Worm (Caenorhabditis elegans) whole organism, L2 larva: ENCODE data around the gene gck-3.

Experiments used
- C34F6.9 ChIP-seq: fragments of 150-350 bp; optimal IDR thresholded peaks from 2 replicates; lab custom pipeline; 2014; ENCODE audit warnings: missing biosample characterization, missing genetic modification characterization
- F13H6.1 ChIP-seq: sonication (generic microtip); optimal IDR thresholded peaks from 2 replicates; lab custom pipeline; 2016; ENCODE audit warnings: missing genetic modification characterization, missing compliant biosample characterization
- Y55F3AM.14 ChIP-seq: fragments of 200-800 bp; sonication (Bioruptor generic); optimal IDR thresholded peaks from 2 replicates; lab custom pipeline; 2018; ENCODE audit warnings: mild to moderate bottlenecking, missing genetic modification characterization, missing compliant biosample characterization
- ZK546.5 ChIP-seq: sonication (generic microtip); optimal IDR thresholded peaks from 2 replicates; lab custom pipeline; 2017; ENCODE audit warnings: missing biosample characterization, missing genetic modification characterization
- alr-1 ChIP-seq: fragments of 150-350 bp; optimal IDR thresholded peaks from 2 replicates; lab custom pipeline; 2014; ENCODE audit warnings: missing biosample characterization, missing genetic modification characterization
- aly-2 ChIP-seq: fragments of 150-350 bp; optimal IDR thresholded peaks from 2 replicates; lab custom pipeline; 2014; ENCODE audit warnings: missing biosample characterization, missing genetic modification characterization
- ama-1 ChIP-seq: fragments of 150-350 bp; optimal IDR thresholded peaks from 2 replicates; lab custom pipeline; 2018; ENCODE audit warnings: inconsistent platforms
- blmp-1 ChIP-seq: sonication (generic microtip); optimal IDR thresholded peaks from 2 replicates; lab custom pipeline; 2017; ENCODE audit warnings: missing genetic modification characterization, mild to moderate bottlenecking, missing compliant biosample characterization, antibody characterized with exemption, moderate library complexity; ENCODE audit not compliant: insufficient read depth
- ceh-16 ChIP-seq: fragments of 150-350 bp; optimal IDR thresholded peaks from 2 replicates; lab custom pipeline; 2014; ENCODE audit warnings: missing biosample characterization, missing genetic modification characterization
- ceh-82 ChIP-seq: fragments of 150-350 bp; optimal IDR thresholded peaks from 2 replicates; lab custom pipeline; 2014; ENCODE audit warnings: missing biosample characterization, missing genetic modification characterization
- crh-2 ChIP-seq: sonication (generic microtip); optimal IDR thresholded peaks from 2 replicates; lab custom pipeline; 2017; ENCODE audit warnings: missing biosample characterization, missing genetic modification characterization
- egl-27 ChIP-seq: sonication (generic microtip); optimal IDR thresholded peaks from 3 replicates; lab custom pipeline; 2017; ENCODE audit warnings: missing biosample characterization, missing genetic modification reagents, missing genetic modification characterization
- elt-1 ChIP-seq: fragments of 150-350 bp; optimal IDR thresholded peaks from 2 replicates; lab custom pipeline; 2014; ENCODE audit warnings: missing biosample characterization, missing genetic modification characterization
- elt-3 ChIP-seq: sonication (generic microtip); optimal IDR thresholded peaks from 2 replicates; lab custom pipeline; 2017; ENCODE audit warnings: missing biosample characterization, missing genetic modification characterization
- fos-1 ChIP-seq: fragments of 150-350 bp; optimal IDR thresholded peaks from 2 replicates; lab custom pipeline; 2014; ENCODE audit warnings: missing biosample characterization, missing genetic modification characterization
- gmeb-1 ChIP-seq: fragments of 150-350 bp; optimal IDR thresholded peaks from 2 replicates; lab custom pipeline; 2014; ENCODE audit warnings: missing biosample characterization, missing genetic modification characterization
- lin-11 ChIP-seq: fragments of 150-350 bp; sonication (generic microtip); optimal IDR thresholded peaks from 2 replicates; lab custom pipeline; 2014; ENCODE audit warnings: missing biosample characterization, missing genetic modification characterization, inconsistent platforms, mixed read lengths
- lin-13 ChIP-seq: fragments of 150-350 bp; optimal IDR thresholded peaks from 2 replicates; lab custom pipeline; 2014; ENCODE audit warnings: missing biosample characterization, missing genetic modification reagents, missing genetic modification characterization
- lin-39 ChIP-seq: fragments of 150-350 bp; optimal IDR thresholded peaks from 2 replicates; lab custom pipeline; 2014; ENCODE audit warnings: missing biosample characterization, missing genetic modification reagents, missing genetic modification characterization
- lsy-2 ChIP-seq, 2 experiments: fragments of 150-350 bp in 1 of 2; sonication (generic microtip) in 1 of 2; optimal IDR thresholded peaks; 2 replicates each; lab custom pipeline; 2014 to 2017; ENCODE audit warnings: missing biosample characterization in 2 of 2, missing genetic modification characterization in 2 of 2
- mab-5 ChIP-seq: fragments of 150-350 bp; optimal IDR thresholded peaks from 2 replicates; lab custom pipeline; 2014; ENCODE audit warnings: missing biosample characterization, missing genetic modification characterization
- mbf-1 ChIP-seq: sonication (generic microtip); optimal IDR thresholded peaks from 2 replicates; lab custom pipeline; 2017; ENCODE audit warnings: missing biosample characterization, missing genetic modification characterization
- mdl-1 ChIP-seq, 2 experiments: fragments of 150-350 bp in 1 of 2; sonication (generic microtip) in 1 of 2; optimal IDR thresholded peaks; 2 replicates each; lab custom pipeline; 2017; ENCODE audit warnings: missing biosample characterization in 2 of 2, missing genetic modification characterization in 2 of 2
- nhr-10 ChIP-seq: sonication (generic microtip); optimal IDR thresholded peaks from 2 replicates; lab custom pipeline; 2017; ENCODE audit warnings: missing biosample characterization, missing genetic modification characterization
- nhr-12 ChIP-seq: fragments of 150-350 bp; optimal IDR thresholded peaks from 2 replicates; lab custom pipeline; 2014; ENCODE audit warnings: missing biosample characterization, missing genetic modification characterization
- nhr-129 ChIP-seq: fragments of 150-350 bp; optimal IDR thresholded peaks from 2 replicates; lab custom pipeline; 2014; ENCODE audit warnings: missing biosample characterization, missing genetic modification characterization
- nhr-21 ChIP-seq: fragments of 150-350 bp; optimal IDR thresholded peaks from 2 replicates; lab custom pipeline; 2014; ENCODE audit warnings: missing biosample characterization, missing genetic modification characterization
- nhr-23 ChIP-seq: fragments of 150-350 bp; optimal IDR thresholded peaks from 2 replicates; lab custom pipeline; 2014; ENCODE audit warnings: missing biosample characterization, missing genetic modification reagents, missing genetic modification characterization
- nhr-237 ChIP-seq: fragments of 150-350 bp; optimal IDR thresholded peaks from 2 replicates; lab custom pipeline; 2014; ENCODE audit warnings: missing biosample characterization, missing genetic modification characterization
- nhr-25 ChIP-seq: fragments of 150-350 bp; sonication (generic microtip); optimal IDR thresholded peaks from 3 replicates; lab custom pipeline; 2014; ENCODE audit warnings: missing biosample characterization, missing genetic modification characterization
- nhr-6 ChIP-seq: fragments of 150-350 bp; optimal IDR thresholded peaks from 2 replicates; lab custom pipeline; 2014; ENCODE audit warnings: missing biosample characterization, missing genetic modification characterization
- nhr-77 ChIP-seq: fragments of 150-350 bp; optimal IDR thresholded peaks from 2 replicates; lab custom pipeline; 2014; ENCODE audit warnings: missing biosample characterization, missing genetic modification characterization
- peb-1 ChIP-seq: fragments of 150-350 bp; optimal IDR thresholded peaks from 2 replicates; lab custom pipeline; 2014; ENCODE audit warnings: missing biosample characterization, missing genetic modification characterization
- sem-4 ChIP-seq: fragments of 150-350 bp; optimal IDR thresholded peaks from 2 replicates; lab custom pipeline; 2014; ENCODE audit warnings: missing biosample characterization, missing genetic modification reagents, missing genetic modification characterization
- skn-1 ChIP-seq: sonication (generic microtip); optimal IDR thresholded peaks from 2 replicates; lab custom pipeline; 2017; ENCODE audit warnings: missing biosample characterization, missing genetic modification characterization
- sma-3 ChIP-seq: sonication (generic microtip); optimal IDR thresholded peaks from 2 replicates; lab custom pipeline; 2016; ENCODE audit warnings: missing genetic modification reagents, missing genetic modification characterization, missing compliant biosample characterization
- sma-9 ChIP-seq, 2 experiments: fragments of 150-350 bp in 1 of 2; sonication (generic microtip) in 1 of 2; optimal IDR thresholded peaks; 2 replicates each; lab custom pipeline; 2014 to 2016; ENCODE audit warnings: missing genetic modification characterization in 2 of 2, mild to moderate bottlenecking in 1 of 2, missing biosample characterization in 1 of 2, missing compliant biosample characterization in 1 of 2, missing genetic modification reagents in 1 of 2, moderate library complexity in 1 of 2
- snpc-4 ChIP-seq: fragments of 150-350 bp; optimal IDR thresholded peaks from 2 replicates; lab custom pipeline; 2014; ENCODE audit warnings: missing biosample characterization, missing genetic modification characterization
- unc-39 ChIP-seq: fragments of 150-350 bp; optimal IDR thresholded peaks from 2 replicates; lab custom pipeline; 2014; ENCODE audit warnings: missing biosample characterization, missing genetic modification characterization
- unc-55 ChIP-seq: fragments of 150-350 bp; sonication (generic microtip); optimal IDR thresholded peaks from 3 replicates; lab custom pipeline; 2014; ENCODE audit warnings: missing biosample characterization, missing genetic modification reagents, missing genetic modification characterization
- unc-62 ChIP-seq: fragments of 150-350 bp; optimal IDR thresholded peaks from 2 replicates; lab custom pipeline; 2014; ENCODE audit warnings: missing biosample characterization, missing genetic modification reagents, missing genetic modification characterization
- zag-1 ChIP-seq: fragments of 150-350 bp; optimal IDR thresholded peaks from 2 replicates; lab custom pipeline; 2014; ENCODE audit warnings: missing biosample characterization, missing genetic modification characterization
- ztf-1 ChIP-seq: fragments of 200-800 bp; sonication (Bioruptor generic); conservative IDR thresholded peaks from 2 replicates; pipeline ENCODE4 v1.3.6; 2022; ENCODE audit warnings: missing genetic modification characterization, missing compliant biosample characterization
- ztf-11 ChIP-seq: sonication (generic microtip); optimal IDR thresholded peaks from 2 replicates; lab custom pipeline; 2017; ENCODE audit warnings: missing biosample characterization, missing genetic modification characterization
- ztf-4 ChIP-seq: fragments of 150-350 bp; optimal IDR thresholded peaks from 2 replicates; lab custom pipeline; 2014; ENCODE audit warnings: missing biosample characterization, missing genetic modification characterization

Gene gck-3

ce11 chrV:17952280-17952679, 14.4 kb downstream of the gck-3 start:
- no peak for TF ChIP-seq Y55F3AM.14
- TF ChIP-seq ztf-1 (GFP tag; lab: Robert Waterston, UW): 0 out of 2 replicates have a peak, but pooled peaks have one; percentile 59

ce11 chrV:17951172-17951999, 15.3 kb downstream of the gck-3 start, which contains the start of gene Y59A8B.24:
Y59A8B.24 (plus strand) TSS chrV:17951949.
- TF ChIP-seq gmeb-1 (tag; lab: Kevin White, UChicago) (peak; percentile 72), nhr-10 (no peak), lin-11 (tag; lab: Kevin White, UChicago) (peak; percentile 88), zag-1 (tag; lab: Kevin White, UChicago) (peak; percentile 70), nhr-6 (tag; lab: Kevin White, UChicago) (peak; percentile 78), nhr-25 (tag; lab: Kevin White, UChicago) (peak; percentile 91), ZK546.5 (peak; percentile 37), ceh-82 (tag; lab: Kevin White, UChicago) (peak; percentile 36), mbf-1 (no peak), C34F6.9 (tag; lab: Kevin White, UChicago) (peak; percentile 98), unc-39 (tag; lab: Kevin White, UChicago) (peak; percentile 47), peb-1 (tag; lab: Kevin White, UChicago) (no peak), nhr-23 (no peak), nhr-129 (tag; lab: Kevin White, UChicago) (peak; percentile 94), crh-2 (peak; percentile 95), aly-2 (tag; lab: Kevin White, UChicago) (no peak), egl-27 (tag; lab: Kevin White, UChicago) (peak; percentile 69), nhr-21 (tag; lab: Kevin White, UChicago) (peak; percentile 87), blmp-1 (tag; lab: Kevin White, UChicago) (peak; percentile 72), Y55F3AM.14 (peak; percentile 83), snpc-4 (tag; lab: Kevin White, UChicago) (peak; percentile 85), mdl-1 (tag; optimal IDR thresholded peaks at IDR 0.05; lab: Kevin White, UChicago) (peak; percentile 55 to 76), ama-1 (lab: Kevin White, UChicago) (peak; percentile 84), sma-3 (peak; percentile 93), ztf-4 (peak; percentile 76), lin-13 (GFP tag; lab: Kevin White, UChicago) (peak; percentile 95), nhr-12 (tag; lab: Kevin White, UChicago) (no peak), lsy-2 (tag; optimal IDR thresholded peaks at IDR 0.05; lab: Kevin White, UChicago) (peak; percentile 68 to 91), unc-55 (GFP tag; lab: Kevin White, UChicago) (peak; percentile 97), alr-1 (no peak), sma-9 (GFP tag; optimal IDR thresholded peaks at IDR 0.05; lab: Kevin White, UChicago) (peak; percentile 86), sma-9 (tag; optimal IDR thresholded peaks at IDR 0.05; lab: Kevin White, UChicago) (no peak), skn-1 (tag; lab: Kevin White, UChicago) (no peak), mab-5 (tag; lab: Kevin White, UChicago) (peak; percentile 89), fos-1 (tag; lab: Kevin White, UChicago) (peak; percentile 75), ceh-16 (tag; lab: Kevin White, UChicago) (peak; percentile 73), F13H6.1 (tag; lab: Kevin White, UChicago) (peak; percentile 95), sem-4 (tag; lab: Kevin White, UChicago) (peak; percentile 76), nhr-77 (tag; lab: Kevin White, UChicago) (peak; percentile 5)
- TF ChIP-seq, all 48 proteins: peak for 30

ce11 chrV:17949093-17949492, 17.6 kb downstream of the gck-3 start, which contains the start of gene dpy-21:
dpy-21 (minus strand) TSS chrV:17949193.
- TF ChIP-seq aly-2 (tag; lab: Kevin White, UChicago): no peak
- TF ChIP-seq ztf-11 (tag; lab: Kevin White, UChicago): no peak
- no peak for TF ChIP-seq snpc-4 (tag; lab: Kevin White, UChicago)
- TF ChIP-seq ztf-4: no peak
- TF ChIP-seq unc-55 (GFP tag; lab: Kevin White, UChicago): no peak
- TF ChIP-seq sma-9 (GFP tag; optimal IDR thresholded peaks at IDR 0.05; lab: Kevin White, UChicago): no peak
- no peak for TF ChIP-seq sma-9 (tag; optimal IDR thresholded peaks at IDR 0.05; lab: Kevin White, UChicago)
- no peak for TF ChIP-seq egl-27 (tag; lab: Kevin White, UChicago)
- TF ChIP-seq elt-1 (tag; lab: Kevin White, UChicago): no peak
- no peak for TF ChIP-seq sma-3
- no peak for TF ChIP-seq unc-62 (GFP tag; lab: Kevin White, UChicago)
- TF ChIP-seq blmp-1 (tag; lab: Kevin White, UChicago): no peak
- TF ChIP-seq nhr-237 (tag; lab: Kevin White, UChicago): no peak
- no peak for TF ChIP-seq nhr-21 (tag; lab: Kevin White, UChicago)
- TF ChIP-seq gmeb-1 (tag; lab: Kevin White, UChicago): no peak
- no peak for TF ChIP-seq C34F6.9 (tag; lab: Kevin White, UChicago)
- TF ChIP-seq elt-3: no peak
- TF ChIP-seq lin-39: no peak
- TF ChIP-seq ceh-16 (tag; lab: Kevin White, UChicago): no peak
- TF ChIP-seq peb-1 (tag; lab: Kevin White, UChicago): no peak
